Worm (Caenorhabditis elegans) whole organism, late embryonic: ENCODE results near the gene npp-3.

Experiments
- ama-1 ChIP-seq: fragments of 150-350 bp; optimal IDR thresholded peaks from 2 replicates; lab custom pipeline; 2014
- madf-2 ChIP-seq: sonication (generic microtip); optimal IDR thresholded peaks from 2 replicates; lab custom pipeline; 2017; ENCODE audit warnings: missing genetic modification characterization, missing compliant biosample characterization
- nhr-11 ChIP-seq: fragments of 150-350 bp; optimal IDR thresholded peaks from 2 replicates; lab custom pipeline; 2014; ENCODE audit warnings: missing biosample characterization, missing genetic modification characterization
- pha-2 ChIP-seq: sonication (generic microtip); optimal IDR thresholded peaks from 2 replicates; lab custom pipeline; 2017; ENCODE audit warnings: mild to moderate bottlenecking, missing genetic modification characterization, missing compliant biosample characterization
- pha-4 ChIP-seq: fragments of 150-350 bp; optimal IDR thresholded peaks from 2 replicates; lab custom pipeline; 2018; ENCODE audit warnings: missing biosample characterization, missing genetic modification reagents, missing genetic modification characterization
- pqm-1 ChIP-seq: sonication (generic microtip); optimal IDR thresholded peaks from 2 replicates; lab custom pipeline; 2016; ENCODE audit warnings: missing genetic modification characterization, missing compliant biosample characterization
- sdc-2 ChIP-seq: sonication (generic microtip); optimal IDR thresholded peaks from 2 replicates; lab custom pipeline; 2016; ENCODE audit warnings: missing genotype, missing genetic modification characterization, missing compliant biosample characterization

DNA sequence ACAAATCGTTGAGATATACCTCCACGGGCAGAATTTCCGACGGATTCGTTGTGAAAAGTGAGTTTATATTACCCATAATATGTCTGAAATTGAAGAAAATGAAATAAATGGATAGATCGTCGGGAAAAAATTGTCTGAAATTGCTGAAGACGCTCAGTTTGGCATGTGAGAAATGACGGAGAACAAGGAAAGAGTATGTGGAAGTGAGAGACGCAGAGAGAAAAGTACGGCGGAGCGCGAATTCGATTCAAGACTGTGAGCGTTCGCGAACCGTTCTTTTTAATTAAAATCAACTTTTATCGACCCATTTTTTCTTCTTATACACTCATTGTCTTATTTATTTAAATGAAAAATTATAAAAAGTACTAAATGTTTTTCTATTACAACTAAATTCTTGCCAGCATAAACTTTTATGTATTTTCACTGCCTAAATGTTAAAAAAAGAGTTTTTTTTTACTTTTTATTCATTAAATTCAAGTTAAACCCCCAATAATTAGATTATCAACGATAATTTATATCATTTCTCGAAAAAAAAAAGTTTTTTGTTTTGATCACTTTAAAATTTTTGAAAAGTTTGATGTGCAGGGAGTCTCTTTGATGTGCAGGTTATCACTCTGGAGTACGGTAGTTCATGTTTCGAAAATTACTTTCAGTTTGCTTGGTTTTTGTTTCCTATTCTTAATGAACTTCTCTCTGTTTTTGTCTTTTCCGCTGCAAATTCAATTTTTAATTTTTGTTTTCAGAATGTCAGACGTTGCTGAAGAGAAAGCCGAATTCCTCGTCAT lies 41.4 kb upstream of the npp-3 start, which contains the start of the genes vps-15 and hmg-12:
- no peak for TF ChIP-seq madf-2 (tag; lab: Kevin White, UChicago)
- TF ChIP-seq pqm-1 (tag; lab: Kevin White, UChicago), result no peak
- no peak for TF ChIP-seq sdc-2
- TF ChIP-seq pha-4 (tag; lab: Kevin White, UChicago), result no peak
- no peak for TF ChIP-seq pha-2 (tag; lab: Kevin White, UChicago)
- TF ChIP-seq nhr-11 (tag; lab: Kevin White, UChicago), result no peak
- no peak for TF ChIP-seq ama-1 (lab: Kevin White, UChicago)
